Fruit fly (Drosophila melanogaster) whole organism, wandering third instar larva: ENCODE measurements around the gene CG10041.

Experiments
- Abd-B ChIP-seq: fragments of >200 bp; optimal IDR thresholded peaks from 2 replicates; lab custom pipeline; 2017; ENCODE audit warnings: missing biosample characterization, missing genetic modification characterization
- CG32264 ChIP-seq: fragments of 200-800 bp; sonication (Bioruptor generic); optimal IDR thresholded peaks from 2 replicates; lab custom pipeline; 2016; ENCODE audit warnings: missing biosample characterization, missing genetic modification characterization
- CG9705 ChIP-seq: fragments of 200-800 bp; sonication (Bioruptor generic); optimal IDR thresholded peaks from 2 replicates; lab custom pipeline; 2018; ENCODE audit warnings: missing biosample characterization, mild to moderate bottlenecking, missing genetic modification characterization
- CrebA ChIP-seq: fragments of 200-800 bp; sonication (Bioruptor generic); optimal IDR thresholded peaks from 2 replicates; lab custom pipeline; 2016; ENCODE audit warnings: missing biosample characterization, mild to moderate bottlenecking, missing genetic modification characterization, borderline replicate concordance
- Dfd ChIP-seq: fragments of >200 bp; optimal IDR thresholded peaks from 2 replicates; lab custom pipeline; 2017; ENCODE audit warnings: missing biosample characterization, missing genetic modification characterization
- GATAd ChIP-seq: sonication (Bioruptor generic); optimal IDR thresholded peaks from 2 replicates; lab custom pipeline; 2016; ENCODE audit warnings: missing biosample characterization, missing genetic modification characterization
- HLH106 ChIP-seq: fragments of 200-800 bp; optimal IDR thresholded peaks from 3 replicates; lab custom pipeline; 2019; ENCODE audit warnings: missing biosample characterization, mild to moderate bottlenecking, missing genetic modification characterization, moderate library complexity
- Hnf4 ChIP-seq: fragments of 200-800 bp; sonication (Bioruptor generic); optimal IDR thresholded peaks from 2 replicates; lab custom pipeline; 2016; ENCODE audit warnings: missing biosample characterization, mild to moderate bottlenecking, missing genetic modification characterization
- Hr78 ChIP-seq: fragments of >200 bp; optimal IDR thresholded peaks from 2 replicates; lab custom pipeline; 2017; ENCODE audit warnings: missing biosample characterization, missing genetic modification characterization
- Hr83 ChIP-seq: fragments of 200-300 bp; sonication (Bioruptor generic); optimal IDR thresholded peaks from 2 replicates; lab custom pipeline; 2016; ENCODE audit warnings: missing biosample characterization, mild to moderate bottlenecking, missing genetic modification characterization, moderate library complexity; ENCODE audit not compliant: poor library complexity, severe bottlenecking
- Jra ChIP-seq: sonication (Bioruptor generic); optimal IDR thresholded peaks from 2 replicates; lab custom pipeline; 2016; ENCODE audit warnings: missing biosample characterization, missing genetic modification characterization
- Mio ChIP-seq: sonication (Bioruptor generic); optimal IDR thresholded peaks from 2 replicates; lab custom pipeline; 2016; ENCODE audit warnings: missing biosample characterization, missing genetic modification characterization
- Myc ChIP-seq: fragments of >200 bp; optimal IDR thresholded peaks from 2 replicates; lab custom pipeline; 2017
- OdsH ChIP-seq: fragments of 200-800 bp; sonication (Bioruptor generic); optimal IDR thresholded peaks from 2 replicates; lab custom pipeline; 2016; ENCODE audit warnings: missing biosample characterization, mild to moderate bottlenecking, missing genetic modification characterization
- Rel ChIP-seq, 2 experiments: fragments of 200-800 bp; sonication (Bioruptor generic) in 1 of 2; optimal IDR thresholded peaks; 2 replicates in 1 of 2; 3 replicates in 1 of 2; lab custom pipeline; 2016 to 2019; ENCODE audit warnings: mild to moderate bottlenecking in 2 of 2, missing biosample characterization in 2 of 2, missing genetic modification characterization in 2 of 2, moderate library complexity in 1 of 2
- Sp1 ChIP-seq: fragments of 200-800 bp; sonication (Bioruptor generic); optimal IDR thresholded peaks from 3 replicates; lab custom pipeline; 2019; ENCODE audit warnings: missing biosample characterization, mild to moderate bottlenecking, missing genetic modification characterization, moderate library complexity
- Vsx2 ChIP-seq: fragments of 200-300, 225-300 bp; sonication (Bioruptor generic); optimal IDR thresholded peaks from 2 replicates; lab custom pipeline; 2018; ENCODE audit warnings: missing biosample characterization, missing genetic modification characterization; ENCODE audit not compliant: partially characterized antibody
- br ChIP-seq: fragments of 200-800 bp; sonication (Bioruptor generic); optimal IDR thresholded peaks from 2 replicates; lab custom pipeline; 2016; ENCODE audit warnings: missing biosample characterization, missing genetic modification characterization
- dl ChIP-seq, 2 experiments: fragments of 175-275, 200-275 bp in 1 of 2; fragments of 200-275 bp in 1 of 2; sonication (Bioruptor generic); optimal IDR thresholded peaks; lab custom pipeline; 2018; ENCODE audit warnings: mild to moderate bottlenecking in 2 of 2, missing biosample characterization in 2 of 2, missing genetic modification characterization in 2 of 2, moderate library complexity in 2 of 2; ENCODE audit not compliant: partially characterized antibody in 2 of 2, insufficient read depth in 1 of 2
- dsf ChIP-seq: sonication (Bioruptor generic); optimal IDR thresholded peaks from 2 replicates; lab custom pipeline; 2016; ENCODE audit warnings: missing biosample characterization, missing genetic modification characterization, borderline replicate concordance
- ey ChIP-seq: fragments of 200-800 bp; sonication (Bioruptor generic); optimal IDR thresholded peaks from 2 replicates; lab custom pipeline; 2016; ENCODE audit warnings: missing biosample characterization, missing genetic modification characterization
- foxo ChIP-seq, 2 experiments: fragments of 200-800 bp; sonication (Bioruptor generic); optimal IDR thresholded peaks; 2 replicates in 1 of 2; 3 replicates in 1 of 2; lab custom pipeline; 2016 to 2017; ENCODE audit warnings: missing biosample characterization in 2 of 2, missing genetic modification characterization in 2 of 2
- fru ChIP-seq: fragments of 200-800 bp; sonication (Bioruptor generic); optimal IDR thresholded peaks from 3 replicates; lab custom pipeline; 2016; ENCODE audit warnings: missing biosample characterization, mild to moderate bottlenecking, missing genetic modification characterization
- h ChIP-seq: fragments of 200-800 bp; sonication (Bioruptor generic); optimal IDR thresholded peaks from 3 replicates; lab custom pipeline; 2016; ENCODE audit warnings: missing biosample characterization, mild to moderate bottlenecking, missing genetic modification characterization
- jim ChIP-seq: fragments of 175-275, 200-325 bp; sonication (Bioruptor generic); optimal IDR thresholded peaks from 2 replicates; lab custom pipeline; 2016; ENCODE audit warnings: missing biosample characterization, mild to moderate bottlenecking, missing genetic modification characterization
- psq ChIP-seq: fragments of 200-800 bp; sonication (Bioruptor generic); optimal IDR thresholded peaks from 3 replicates; lab custom pipeline; 2017; ENCODE audit warnings: missing biosample characterization, mild to moderate bottlenecking, missing genetic modification characterization, moderate library complexity
- sage ChIP-seq: fragments of 200-800 bp; sonication (Bioruptor generic); optimal IDR thresholded peaks from 2 replicates; lab custom pipeline; 2016; ENCODE audit warnings: missing biosample characterization, mild to moderate bottlenecking, missing genetic modification characterization
- tai ChIP-seq: sonication (Bioruptor generic); optimal IDR thresholded peaks from 2 replicates; lab custom pipeline; 2016; ENCODE audit warnings: missing biosample characterization, missing genetic modification characterization
- usp ChIP-seq: fragments of >200 bp; optimal IDR thresholded peaks from 2 replicates; lab custom pipeline; 2017; ENCODE audit warnings: missing biosample characterization, missing genetic modification characterization
- woc ChIP-seq: sonication (Bioruptor generic); optimal IDR thresholded peaks from 2 replicates; lab custom pipeline; 2016; ENCODE audit warnings: missing biosample characterization, mild to moderate bottlenecking, missing genetic modification characterization

The CG10041 gene

dm6 chr3R:12381130-12381700 is 29.3 kb upstream of the CG10041 start:
- no peak for TF ChIP-seq jim (GFP tag; lab: Kevin White, UChicago)
- no peak for TF ChIP-seq dl (GFP tag; optimal IDR thresholded peaks at IDR 0.05; lab: Kevin White, UChicago; ENCODE audit: insufficient read depth in 1 of 2, partially characterized antibody in 2 of 2)
- no peak for TF ChIP-seq h (GFP tag; lab: Kevin White, UChicago)
- TF ChIP-seq Hr78 (GFP tag; lab: Kevin White, UChicago): no peak
- no peak for TF ChIP-seq Jra
- no peak for TF ChIP-seq Dfd (GFP tag; lab: Kevin White, UChicago)
- TF ChIP-seq sage (GFP tag; lab: Kevin White, UChicago): no peak
- no peak for TF ChIP-seq fru (GFP tag; lab: Kevin White, UChicago)
- no peak for TF ChIP-seq usp (GFP tag; lab: Kevin White, UChicago)
- TF ChIP-seq br (GFP tag; lab: Kevin White, UChicago): no peak
- no peak for TF ChIP-seq Abd-B
- no peak for TF ChIP-seq GATAd (GFP tag; lab: Kevin White, UChicago)
- TF ChIP-seq Sp1 (GFP tag; lab: Kevin White, UChicago): no peak
- TF ChIP-seq Vsx2 (GFP tag; lab: Kevin White, UChicago): no peak
- no peak for TF ChIP-seq Rel (GFP tag; optimal IDR thresholded peaks at IDR 0.05; lab: Kevin White, UChicago)
- TF ChIP-seq Rel (tag; optimal IDR thresholded peaks at IDR 0.05; lab: Kevin White, UChicago): no peak
- TF ChIP-seq Hnf4 (GFP tag; lab: Kevin White, UChicago): no peak
- TF ChIP-seq, all 38 proteins: peak for 0

dm6 chr3R:12379708-12380107 is 27.8 kb upstream of the CG10041 start, which contains the start of gene GstD8:
GstD8 (plus strand) TSS chr3R:12380008.
- TF ChIP-seq h (GFP tag; lab: Kevin White, UChicago) (no peak), OdsH (GFP tag; lab: Kevin White, UChicago) (no peak), CG32264 (GFP tag; lab: Kevin White, UChicago) (no peak), HLH106 (tag; lab: Kevin White, UChicago) (no peak)

- TF ChIP-seq dl (GFP tag; optimal IDR thresholded peaks at IDR 0.05; lab: Kevin White, UChicago; ENCODE audit: insufficient read depth in 1 of 2, partially characterized antibody in 2 of 2): no peak
- no peak for TF ChIP-seq Dfd (GFP tag; lab: Kevin White, UChicago)
- no peak for TF ChIP-seq Mio
- TF ChIP-seq fru (GFP tag; lab: Kevin White, UChicago): no peak
- TF ChIP-seq ey (GFP tag; lab: Kevin White, UChicago): no peak
- no peak for TF ChIP-seq CrebA
- TF ChIP-seq Hr83 (GFP tag; lab: Kevin White, UChicago): no peak
- TF ChIP-seq tai: no peak
- no peak for TF ChIP-seq CG9705 (GFP tag; lab: Kevin White, UChicago)
- TF ChIP-seq woc (GFP tag; lab: Kevin White, UChicago): no peak
Measured at dm6 chr3R:12379249-12379648, 27.3 kb upstream of the CG10041 start.

- no peak for TF ChIP-seq tai
Measured at dm6 chr3R:12378200-12378599, 26.3 kb upstream of the CG10041 start, which contains the start of gene GstD7. GstD7 (plus strand) TSS chr3R:12378500.

dm6 chr3R:12376828-12377227 is 24.9 kb upstream of the CG10041 start, which contains the start of gene GstD6:
GstD6 (plus strand) TSS chr3R:12377128.
- TF ChIP-seq foxo (GFP tag; optimal IDR thresholded peaks at IDR 0.05; lab: Kevin White, UChicago) (no peak), ey (GFP tag; lab: Kevin White, UChicago) (no peak), jim (GFP tag; lab: Kevin White, UChicago) (no peak), dsf (GFP tag; lab: Kevin White, UChicago) (no peak), Abd-B (no peak)

dm6 chr3R:12375258-12375783 is 23.4 kb upstream of the CG10041 start, which contains the start of gene GstD5:
GstD5 (plus strand) TSS chr3R:12375733.
- no peak for TF ChIP-seq usp (GFP tag; lab: Kevin White, UChicago)
- TF ChIP-seq Hr83 (GFP tag; lab: Kevin White, UChicago): no peak
- TF ChIP-seq Hnf4 (GFP tag; lab: Kevin White, UChicago): no peak
- TF ChIP-seq ey (GFP tag; lab: Kevin White, UChicago): no peak
- no peak for TF ChIP-seq psq (GFP tag; lab: Kevin White, UChicago)
- no peak for TF ChIP-seq Myc (lab: Kevin White, UChicago)
